Worm (Caenorhabditis elegans): Measurements from ENCODE around the gene nhr-185.

ce11 chrV:3874102-3874744 lies 27.1 kb upstream of the nhr-185 start, which contains the start of gene nhr-158:
- no peak for TF ChIP-seq unc-39 (tag; optimal IDR thresholded peaks at IDR 0.05)
- no peak for TF ChIP-seq nhr-76 (tag; optimal IDR thresholded peaks at IDR 0.05)
- TF ChIP-seq nhr-10 (tag; optimal IDR thresholded peaks at IDR 0.05): no peak
- TF ChIP-seq snpc-1.2 (GFP tag; IDR thresholded peaks at IDR 0.05): no peak
- no peak for TF ChIP-seq daf-16 (GFP tag; optimal IDR thresholded peaks at IDR 0.05)
- no peak for TF ChIP-seq daf-16 (tag; optimal IDR thresholded peaks at IDR 0.05)
- no peak for TF ChIP-seq lir-3 (tag; optimal IDR thresholded peaks at IDR 0.05)
- no peak for TF ChIP-seq spr-3 (GFP tag; optimal IDR thresholded peaks at IDR 0.05)
